Fruit fly (Drosophila melanogaster): ENCODE measurements around the gene Zir.

DNA sequence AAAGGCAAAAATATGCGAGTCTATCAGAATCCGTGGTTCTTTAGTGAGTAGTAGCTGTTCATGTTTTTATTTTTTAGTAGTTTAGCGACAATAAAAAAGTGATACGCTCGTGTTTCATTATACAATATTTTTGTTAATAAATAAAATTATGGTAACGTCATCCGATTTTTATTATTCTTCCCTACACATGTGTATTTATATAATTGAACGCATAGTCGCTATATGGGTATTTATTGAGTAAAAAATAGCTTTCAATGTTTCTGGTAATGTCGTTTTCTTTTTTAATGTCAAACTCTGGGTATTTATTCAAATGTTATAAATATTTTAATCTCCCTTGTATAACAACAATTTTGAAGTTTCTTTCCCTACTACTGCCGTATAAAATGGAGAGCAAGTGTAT is 18.5 kb upstream of the Zir start, which contains the start of gene CG11374:
- TF ChIP-seq ttk (optimal IDR thresholded peaks at IDR 0.05) (no peak), psq (optimal IDR thresholded peaks at IDR 0.05) (no peak), Myc (optimal IDR thresholded peaks at IDR 0.05) (no peak), insv (optimal IDR thresholded peaks at IDR 0.05) (no peak), h (optimal IDR thresholded peaks at IDR 0.05) (no peak)
